Worm (Caenorhabditis elegans) whole organism, L4 larva: ENCODE measurements around the gene D1014.13.

Experiments used
- Y5F2A.4 ChIP-seq: fragments of 200-800 bp; sonication (Bioruptor generic); optimal IDR thresholded peaks from 2 replicates; lab custom pipeline; 2018; ENCODE audit warnings: mild to moderate bottlenecking, missing genetic modification characterization, missing compliant biosample characterization
- Y75B8A.6 ChIP-seq: fragments of 200-800 bp; sonication (Bioruptor generic); IDR thresholded peaks from 2 replicates; pipeline ENCODE4 v1.3.6; 2022; ENCODE audit warnings: missing genetic modification reagents, missing genetic modification characterization, missing compliant biosample characterization
- lin-1 ChIP-seq: fragments of 200-800 bp; sonication (Bioruptor generic); IDR thresholded peaks from 2 replicates; pipeline ENCODE4 v1.3.6; 2022; ENCODE audit warnings: missing genetic modification reagents, missing genetic modification characterization, missing compliant biosample characterization
- pha-4 ChIP-seq, 2 experiments: fragments of 150-350 bp in 1 of 2; fragments of 200-800 bp in 1 of 2; sonication (Bioruptor generic) in 1 of 2; IDR thresholded peaks in 1 of 2; optimal IDR thresholded peaks in 1 of 2; 2 replicates each; pipeline versions ENCODE4 v1.3.6 to Lab custom; 2014 to 2022; ENCODE audit warnings: missing genetic modification characterization in 2 of 2, missing genetic modification reagents in 2 of 2, missing biosample characterization in 1 of 2, missing compliant biosample characterization in 1 of 2
- unc-130 ChIP-seq: sonication (generic microtip); optimal IDR thresholded peaks from 2 replicates; lab custom pipeline; 2016; ENCODE audit warnings: missing genetic modification reagents, missing genetic modification characterization, missing compliant biosample characterization
- ztf-11 ChIP-seq: fragments of 150-350 bp; optimal IDR thresholded peaks from 2 replicates; lab custom pipeline; 2014; ENCODE audit warnings: missing biosample characterization, missing genetic modification characterization

- TF ChIP-seq pha-4 (GFP tag; IDR thresholded peaks at IDR 0.05; lab: Robert Waterston, UW) (no peak), pha-4 (tag; optimal IDR thresholded peaks at IDR 0.05; lab: Kevin White, UChicago) (no peak), ztf-11 (tag; lab: Kevin White, UChicago) (no peak), Y75B8A.6 (GFP tag; lab: Robert Waterston, UW) (no peak), lin-1 (GFP tag; lab: Robert Waterston, UW) (no peak), unc-130 (GFP tag; lab: Kevin White, UChicago) (no peak), Y5F2A.4 (no peak)
Measured at ce11 chrV:8171688-8172087, 26.3 kb downstream of the D1014.13 start.
